Worm (Caenorhabditis elegans): ENCODE results near the gene Y53F4B.23.

DNA sequence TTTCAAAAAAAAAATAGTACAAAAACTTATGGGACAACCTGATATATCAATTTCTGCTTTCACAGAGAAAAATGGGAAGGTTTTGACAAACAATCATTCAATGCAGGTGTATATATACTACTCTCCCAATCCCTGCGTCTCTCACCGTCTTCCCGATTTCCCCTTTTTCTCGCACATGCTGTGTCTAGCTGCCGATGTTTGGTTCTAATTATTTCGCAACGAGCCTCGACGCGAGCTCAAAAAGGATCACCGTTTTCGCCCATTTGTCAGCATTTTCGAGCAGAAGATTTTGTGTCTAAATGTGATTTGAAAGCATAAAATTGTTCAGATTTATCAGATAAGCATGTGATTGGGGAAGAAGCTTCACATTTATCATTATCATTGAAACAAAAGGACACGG is 48.9 kb downstream of the Y53F4B.23 start:
- no peak for TF ChIP-seq lin-15B (tag; optimal IDR thresholded peaks at IDR 0.05)
- no peak for TF ChIP-seq nhr-237 (tag; optimal IDR thresholded peaks at IDR 0.05)
- TF ChIP-seq ceh-82 (tag; optimal IDR thresholded peaks at IDR 0.05), result no peak
- no peak for TF ChIP-seq fkh-10 (GFP tag; optimal IDR thresholded peaks at IDR 0.05)
- TF ChIP-seq unc-62 (GFP tag; optimal IDR thresholded peaks at IDR 0.05 in 1 of 2), result no peak
- no peak for TF ChIP-seq unc-62 (tag; optimal IDR thresholded peaks at IDR 0.05)
- no peak for TF ChIP-seq pqm-1 (tag; optimal IDR thresholded peaks at IDR 0.05)
- no peak for TF ChIP-seq snpc-4 (tag; optimal IDR thresholded peaks at IDR 0.05)
- TF ChIP-seq lir-3 (tag; optimal IDR thresholded peaks at IDR 0.05), result no peak
- TF ChIP-seq lin-39 (tag; optimal IDR thresholded peaks at IDR 0.05), result no peak
- TF ChIP-seq nhr-25 (tag; optimal IDR thresholded peaks at IDR 0.05; ENCODE audit: borderline replicate concordance, insufficient read depth), result no peak
- no peak for TF ChIP-seq zip-11 (GFP tag; IDR thresholded peaks at IDR 0.05)
